Fruit fly (Drosophila melanogaster) whole organism, wandering third instar larva: ENCODE data around the gene mRpL16.

Experiments
- Abd-B ChIP-seq: fragments of >200 bp; optimal IDR thresholded peaks from 2 replicates; lab custom pipeline; 2017; ENCODE audit warnings: missing biosample characterization, missing genetic modification characterization
- CG32264 ChIP-seq: fragments of 200-800 bp; sonication (Bioruptor generic); optimal IDR thresholded peaks from 2 replicates; lab custom pipeline; 2016; ENCODE audit warnings: missing biosample characterization, missing genetic modification characterization
- CG9705 ChIP-seq: fragments of 200-800 bp; sonication (Bioruptor generic); optimal IDR thresholded peaks from 2 replicates; lab custom pipeline; 2018; ENCODE audit warnings: missing biosample characterization, mild to moderate bottlenecking, missing genetic modification characterization
- CrebA ChIP-seq: fragments of 200-800 bp; sonication (Bioruptor generic); optimal IDR thresholded peaks from 2 replicates; lab custom pipeline; 2016; ENCODE audit warnings: missing biosample characterization, mild to moderate bottlenecking, missing genetic modification characterization, borderline replicate concordance
- Dfd ChIP-seq: fragments of >200 bp; optimal IDR thresholded peaks from 2 replicates; lab custom pipeline; 2017; ENCODE audit warnings: missing biosample characterization, missing genetic modification characterization
- Dif ChIP-seq: fragments of 200-275, 200-300 bp; sonication (Bioruptor generic); optimal IDR thresholded peaks from 2 replicates; lab custom pipeline; 2018; ENCODE audit warnings: missing biosample characterization, missing genetic modification characterization; ENCODE audit not compliant: partially characterized antibody
- GATAd ChIP-seq: sonication (Bioruptor generic); optimal IDR thresholded peaks from 2 replicates; lab custom pipeline; 2016; ENCODE audit warnings: missing biosample characterization, missing genetic modification characterization
- HLH106 ChIP-seq: fragments of 200-800 bp; optimal IDR thresholded peaks from 3 replicates; lab custom pipeline; 2019; ENCODE audit warnings: missing biosample characterization, mild to moderate bottlenecking, missing genetic modification characterization, moderate library complexity
- Hnf4 ChIP-seq: fragments of 200-800 bp; sonication (Bioruptor generic); optimal IDR thresholded peaks from 2 replicates; lab custom pipeline; 2016; ENCODE audit warnings: missing biosample characterization, mild to moderate bottlenecking, missing genetic modification characterization
- Hr78 ChIP-seq: fragments of >200 bp; optimal IDR thresholded peaks from 2 replicates; lab custom pipeline; 2017; ENCODE audit warnings: missing biosample characterization, missing genetic modification characterization
- Hr83 ChIP-seq: fragments of 200-300 bp; sonication (Bioruptor generic); optimal IDR thresholded peaks from 2 replicates; lab custom pipeline; 2016; ENCODE audit warnings: missing biosample characterization, mild to moderate bottlenecking, missing genetic modification characterization, moderate library complexity; ENCODE audit not compliant: poor library complexity, severe bottlenecking
- Jra ChIP-seq: sonication (Bioruptor generic); optimal IDR thresholded peaks from 2 replicates; lab custom pipeline; 2016; ENCODE audit warnings: missing biosample characterization, missing genetic modification characterization
- Mio ChIP-seq: sonication (Bioruptor generic); optimal IDR thresholded peaks from 2 replicates; lab custom pipeline; 2016; ENCODE audit warnings: missing biosample characterization, missing genetic modification characterization
- Myc ChIP-seq: fragments of >200 bp; optimal IDR thresholded peaks from 2 replicates; lab custom pipeline; 2017
- N ChIP-seq: fragments of >200 bp; optimal IDR thresholded peaks from 2 replicates; lab custom pipeline; 2018; ENCODE audit warnings: missing biosample characterization, missing external identifiers, missing genetic modification characterization
- OdsH ChIP-seq: fragments of 200-800 bp; sonication (Bioruptor generic); optimal IDR thresholded peaks from 2 replicates; lab custom pipeline; 2016; ENCODE audit warnings: missing biosample characterization, mild to moderate bottlenecking, missing genetic modification characterization
- Rel ChIP-seq, 2 experiments: fragments of 200-800 bp; sonication (Bioruptor generic) in 1 of 2; optimal IDR thresholded peaks; 2 replicates in 1 of 2; 3 replicates in 1 of 2; lab custom pipeline; 2016 to 2019; ENCODE audit warnings: mild to moderate bottlenecking in 2 of 2, missing biosample characterization in 2 of 2, missing genetic modification characterization in 2 of 2, moderate library complexity in 1 of 2
- Sp1 ChIP-seq: fragments of 200-800 bp; sonication (Bioruptor generic); optimal IDR thresholded peaks from 3 replicates; lab custom pipeline; 2019; ENCODE audit warnings: missing biosample characterization, mild to moderate bottlenecking, missing genetic modification characterization, moderate library complexity
- Vsx2 ChIP-seq: fragments of 200-300, 225-300 bp; sonication (Bioruptor generic); optimal IDR thresholded peaks from 2 replicates; lab custom pipeline; 2018; ENCODE audit warnings: missing biosample characterization, missing genetic modification characterization; ENCODE audit not compliant: partially characterized antibody
- br ChIP-seq: fragments of 200-800 bp; sonication (Bioruptor generic); optimal IDR thresholded peaks from 2 replicates; lab custom pipeline; 2016; ENCODE audit warnings: missing biosample characterization, missing genetic modification characterization
- brk ChIP-seq: fragments of 200-800 bp; sonication (Bioruptor generic); optimal IDR thresholded peaks from 2 replicates; lab custom pipeline; 2016; ENCODE audit warnings: missing biosample characterization, mild to moderate bottlenecking, missing genetic modification characterization
- dl ChIP-seq, 2 experiments: fragments of 175-275, 200-275 bp in 1 of 2; fragments of 200-275 bp in 1 of 2; sonication (Bioruptor generic); optimal IDR thresholded peaks; lab custom pipeline; 2018; ENCODE audit warnings: mild to moderate bottlenecking in 2 of 2, missing biosample characterization in 2 of 2, missing genetic modification characterization in 2 of 2, moderate library complexity in 2 of 2; ENCODE audit not compliant: partially characterized antibody in 2 of 2, insufficient read depth in 1 of 2
- dmrt93B ChIP-seq: fragments of 200-800 bp; sonication (Bioruptor generic); optimal IDR thresholded peaks from 2 replicates; lab custom pipeline; 2018; ENCODE audit warnings: missing biosample characterization, mild to moderate bottlenecking, missing genetic modification characterization
- dsf ChIP-seq: sonication (Bioruptor generic); optimal IDR thresholded peaks from 2 replicates; lab custom pipeline; 2016; ENCODE audit warnings: missing biosample characterization, missing genetic modification characterization, borderline replicate concordance
- ey ChIP-seq: fragments of 200-800 bp; sonication (Bioruptor generic); optimal IDR thresholded peaks from 2 replicates; lab custom pipeline; 2016; ENCODE audit warnings: missing biosample characterization, missing genetic modification characterization
- foxo ChIP-seq, 2 experiments: fragments of 200-800 bp; sonication (Bioruptor generic); optimal IDR thresholded peaks; 2 replicates in 1 of 2; 3 replicates in 1 of 2; lab custom pipeline; 2016 to 2017; ENCODE audit warnings: missing biosample characterization in 2 of 2, missing genetic modification characterization in 2 of 2
- fru ChIP-seq: fragments of 200-800 bp; sonication (Bioruptor generic); optimal IDR thresholded peaks from 3 replicates; lab custom pipeline; 2016; ENCODE audit warnings: missing biosample characterization, mild to moderate bottlenecking, missing genetic modification characterization
- h ChIP-seq: fragments of 200-800 bp; sonication (Bioruptor generic); optimal IDR thresholded peaks from 3 replicates; lab custom pipeline; 2016; ENCODE audit warnings: missing biosample characterization, mild to moderate bottlenecking, missing genetic modification characterization
- jim ChIP-seq: fragments of 175-275, 200-325 bp; sonication (Bioruptor generic); optimal IDR thresholded peaks from 2 replicates; lab custom pipeline; 2016; ENCODE audit warnings: missing biosample characterization, mild to moderate bottlenecking, missing genetic modification characterization
- lola ChIP-seq: fragments of >200 bp; optimal IDR thresholded peaks from 2 replicates; lab custom pipeline; 2017; ENCODE audit warnings: missing biosample characterization, missing genetic modification characterization
- pan ChIP-seq: fragments of >200 bp; optimal IDR thresholded peaks from 2 replicates; lab custom pipeline; 2017
- psq ChIP-seq: fragments of 200-800 bp; sonication (Bioruptor generic); optimal IDR thresholded peaks from 3 replicates; lab custom pipeline; 2017; ENCODE audit warnings: missing biosample characterization, mild to moderate bottlenecking, missing genetic modification characterization, moderate library complexity
- rgr ChIP-seq: fragments of 200-800 bp; sonication (Bioruptor generic); optimal IDR thresholded peaks from 3 replicates; lab custom pipeline; 2016; ENCODE audit warnings: missing biosample characterization, mild to moderate bottlenecking, missing genetic modification characterization
- sage ChIP-seq: fragments of 200-800 bp; sonication (Bioruptor generic); optimal IDR thresholded peaks from 2 replicates; lab custom pipeline; 2016; ENCODE audit warnings: missing biosample characterization, mild to moderate bottlenecking, missing genetic modification characterization
- sv ChIP-seq: fragments of 200-800 bp; sonication (Bioruptor generic); optimal IDR thresholded peaks from 3 replicates; lab custom pipeline; 2016; ENCODE audit warnings: missing biosample characterization, missing genetic modification characterization
- tai ChIP-seq: sonication (Bioruptor generic); optimal IDR thresholded peaks from 2 replicates; lab custom pipeline; 2016; ENCODE audit warnings: missing biosample characterization, missing genetic modification characterization
- usp ChIP-seq: fragments of >200 bp; optimal IDR thresholded peaks from 2 replicates; lab custom pipeline; 2017; ENCODE audit warnings: missing biosample characterization, missing genetic modification characterization
- woc ChIP-seq: sonication (Bioruptor generic); optimal IDR thresholded peaks from 2 replicates; lab custom pipeline; 2016; ENCODE audit warnings: missing biosample characterization, mild to moderate bottlenecking, missing genetic modification characterization

The mRpL16 gene

DNA sequence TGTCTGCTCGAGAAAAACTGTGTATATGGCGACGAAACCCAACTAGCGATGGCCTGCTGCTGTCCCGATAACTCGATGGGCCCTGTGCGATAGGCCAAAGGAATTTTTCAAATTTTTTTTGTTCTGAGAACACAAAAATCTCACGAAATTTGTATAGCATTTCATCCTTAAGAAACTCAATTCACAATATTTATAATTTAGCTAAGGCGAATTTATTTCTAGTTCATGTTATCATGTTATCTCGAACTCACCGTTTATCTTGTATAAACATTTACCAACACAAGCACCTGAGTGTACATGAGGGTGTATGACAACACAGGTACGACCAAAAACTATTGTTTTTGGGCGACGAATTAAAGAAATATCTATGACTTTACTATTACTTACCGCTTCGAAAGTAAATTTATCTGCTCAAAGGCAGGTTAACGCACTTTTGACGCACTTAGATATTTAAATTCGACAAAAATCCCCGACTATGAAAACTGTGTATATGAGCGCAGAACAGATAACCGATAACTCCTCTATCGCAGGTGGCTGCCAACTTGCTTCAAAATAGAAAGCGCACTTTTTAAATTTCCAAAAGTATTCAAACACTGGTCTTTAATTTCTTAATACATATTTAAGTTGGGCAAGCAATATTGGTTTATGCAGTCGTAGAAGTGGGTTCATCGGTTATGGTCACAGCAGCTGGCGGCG lies 10.2 kb downstream of the mRpL16 start, which contains the start of gene arm:
Gene arm, minus strand, starts transcription at position 524 of the 696 bp plus-strand sequence.
- TF ChIP-seq tai (GFP tag; lab: Kevin White, UChicago) (no peak), Hr83 (no peak), Dif (no peak), jim (GFP tag; lab: Kevin White, UChicago) (no peak), brk (no peak), dmrt93B (GFP tag; lab: Kevin White, UChicago) (no peak), dsf (GFP tag; lab: Kevin White, UChicago) (no peak), CG32264 (GFP tag; lab: Kevin White, UChicago) (no peak), foxo (GFP tag; optimal IDR thresholded peaks at IDR 0.05; lab: Kevin White, UChicago) (peak in 1 of 2 experiments; percentile 19), Mio (GFP tag; lab: Kevin White, UChicago) (no peak), usp (no peak), fru (GFP tag; lab: Kevin White, UChicago) (no peak), GATAd (GFP tag; lab: Kevin White, UChicago) (no peak), Hr78 (GFP tag; lab: Kevin White, UChicago) (no peak), HLH106 (tag; lab: Kevin White, UChicago) (peak; percentile 15), Myc (lab: Kevin White, UChicago) (no peak), sv (GFP tag; lab: Kevin White, UChicago) (no peak), Abd-B (GFP tag; lab: Kevin White, UChicago) (no peak), sage (GFP tag; lab: Kevin White, UChicago) (no peak), woc (no peak), br (GFP tag; lab: Kevin White, UChicago) (peak; percentile 14), h (GFP tag; lab: Kevin White, UChicago) (peak; percentile 8), dl (GFP tag; optimal IDR thresholded peaks at IDR 0.05; lab: Kevin White, UChicago; ENCODE audit: insufficient read depth in 1 of 2, partially characterized antibody in 2 of 2) (no peak), N (GFP tag; lab: Kevin White, UChicago) (no peak), ey (GFP tag; lab: Kevin White, UChicago) (peak; percentile 37), OdsH (GFP tag; lab: Kevin White, UChicago) (no peak), lola (GFP tag; lab: Kevin White, UChicago) (no peak), Sp1 (GFP tag; lab: Kevin White, UChicago) (no peak), psq (peak; percentile 1), Dfd (GFP tag; lab: Kevin White, UChicago) (no peak), Jra (peak; percentile 41), Rel (GFP tag; optimal IDR thresholded peaks at IDR 0.05; lab: Kevin White, UChicago) (no peak), Rel (tag; optimal IDR thresholded peaks at IDR 0.05; lab: Kevin White, UChicago) (peak; percentile 98), CrebA (GFP tag; lab: Kevin White, UChicago) (no peak), Hnf4 (peak; percentile 2), pan (lab: Kevin White, UChicago) (no peak), CG9705 (no peak), Vsx2 (GFP tag; lab: Kevin White, UChicago) (no peak), rgr (GFP tag; lab: Kevin White, UChicago) (peak; percentile 47)

DNA sequence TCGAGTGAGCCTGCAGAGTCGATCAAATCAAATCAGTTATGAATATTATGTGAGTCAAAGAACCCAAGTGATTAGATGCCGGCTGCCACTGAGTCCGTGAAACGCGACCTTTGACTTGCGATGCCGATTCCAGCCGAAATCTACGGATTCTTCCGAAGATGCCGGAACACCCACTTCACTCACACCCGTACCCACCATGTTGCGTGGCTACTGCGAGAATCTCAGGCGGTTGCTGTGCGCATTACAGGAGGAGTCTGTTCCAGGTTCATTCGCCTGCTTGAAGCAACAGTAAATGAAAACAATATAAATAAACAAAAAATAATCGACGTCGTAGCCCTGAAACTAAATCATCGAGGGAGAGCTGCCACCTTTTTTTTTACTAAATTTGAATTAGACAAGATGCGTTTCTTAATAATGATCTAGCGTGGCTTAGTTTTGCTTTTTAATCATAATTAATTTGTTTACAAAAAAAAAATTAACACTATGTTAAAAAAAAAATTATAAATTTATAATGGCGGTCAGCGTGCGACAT lies 11.6 kb downstream of the mRpL16 start, which contains the start of gene Ldaf1:
Gene Ldaf1, minus strand, starts transcription at position 307 of the 532 bp plus-strand sequence.
- no peak for TF ChIP-seq CrebA (GFP tag; lab: Kevin White, UChicago)
- no peak for TF ChIP-seq woc
- peak; percentile 20 for TF ChIP-seq Sp1 (GFP tag; lab: Kevin White, UChicago)
- TF ChIP-seq CG32264 (GFP tag; lab: Kevin White, UChicago), result no peak
- no peak for TF ChIP-seq Rel (GFP tag; optimal IDR thresholded peaks at IDR 0.05; lab: Kevin White, UChicago)
- peak; percentile 24 for TF ChIP-seq Rel (tag; optimal IDR thresholded peaks at IDR 0.05; lab: Kevin White, UChicago)
